Fruit fly (Drosophila melanogaster) Kc167 (cell line): Measurements from ENCODE around the gene CG33177.

ENCODE experiments used
- Myc ChIP-seq: fragments of >200 bp; optimal IDR thresholded peaks from 2 replicates; lab custom pipeline; 2017; ENCODE audit warnings: missing external identifiers
- h ChIP-seq: fragments of >200 bp; optimal IDR thresholded peaks from 3 replicates; lab custom pipeline; 2018; ENCODE audit warnings: missing external identifiers
- ttk ChIP-seq: sonication (Bioruptor generic); optimal IDR thresholded peaks from 2 replicates; lab custom pipeline; 2017; ENCODE audit warnings: missing external identifiers

DNA sequence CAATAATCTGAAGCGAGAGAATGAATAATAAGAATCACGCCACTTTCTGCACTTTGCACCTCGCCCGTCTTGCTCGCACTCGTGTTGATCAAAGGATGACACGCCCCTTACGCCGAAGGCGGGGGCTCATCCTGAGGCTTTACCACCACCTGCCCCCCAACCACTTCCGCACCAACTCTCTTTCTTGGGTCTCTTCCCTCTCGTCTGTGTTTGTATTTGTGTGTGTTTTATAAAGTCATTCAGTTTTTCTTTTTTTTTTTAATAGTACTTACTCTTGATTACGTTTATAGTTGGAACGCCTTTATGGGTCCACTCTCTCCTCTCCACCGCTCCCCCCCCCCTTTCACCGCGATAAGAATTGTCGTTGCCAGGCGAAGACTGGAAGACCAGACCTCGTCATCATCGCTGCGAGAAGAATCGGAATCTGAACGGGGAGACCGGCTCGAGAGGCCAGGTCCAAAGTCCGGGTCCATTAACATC is 11.7 kb upstream of the CG33177 start:
- no peak for TF ChIP-seq h
- TF ChIP-seq ttk (lab: Kevin White, UChicago) = no peak
- TF ChIP-seq Myc = no peak
